Fruit fly (Drosophila melanogaster) whole organism, prepupa: ENCODE results near the gene CG14989.

ENCODE experiments used
- Blimp-1 ChIP-seq: fragments of 200-800 bp; sonication (Bioruptor generic); optimal IDR thresholded peaks from 3 replicates; lab custom pipeline; 2017; ENCODE audit warnings: missing biosample characterization, missing genetic modification characterization, mild to moderate bottlenecking, moderate library complexity, missing genetic modification reagents
- CG10631 ChIP-seq: fragments of 200-800 bp; sonication (Bioruptor generic); optimal IDR thresholded peaks from 2 replicates; lab custom pipeline; 2016; ENCODE audit warnings: missing biosample characterization, missing genetic modification characterization
- CG10669 ChIP-seq: fragments of 200-800 bp; sonication (Bioruptor generic); optimal IDR thresholded peaks from 3 replicates; lab custom pipeline; 2018; ENCODE audit warnings: missing biosample characterization, mild to moderate bottlenecking, missing genetic modification characterization, moderate library complexity
- CG11762 ChIP-seq: fragments of 200-800 bp; sonication (Bioruptor generic); optimal IDR thresholded peaks from 3 replicates; lab custom pipeline; 2016; ENCODE audit warnings: missing biosample characterization, missing genetic modification characterization; ENCODE audit not compliant: insufficient read depth
- CG15336 ChIP-seq: fragments of 200-800 bp; sonication (Bioruptor generic); IDR thresholded peaks from 2 replicates; pipeline ENCODE4 v1.3.6; 2022; ENCODE audit warnings: missing biosample characterization, missing genetic modification characterization
- CG16779 ChIP-seq: fragments of 200-800 bp; sonication (Bioruptor generic); optimal IDR thresholded peaks from 3 replicates; lab custom pipeline; 2017; ENCODE audit warnings: missing biosample characterization, mild to moderate bottlenecking, missing genetic modification characterization
- CG3032 ChIP-seq: fragments of 200-800 bp; optimal IDR thresholded peaks from 2 replicates; lab custom pipeline; 2019; ENCODE audit warnings: missing biosample characterization, mild to moderate bottlenecking, missing genetic modification characterization, moderate library complexity
- CG32006 ChIP-seq: fragments of 200-800 bp; sonication (Bioruptor generic); optimal IDR thresholded peaks from 3 replicates; lab custom pipeline; 2017; ENCODE audit warnings: missing biosample characterization, mild to moderate bottlenecking, missing genetic modification characterization
- CG34406 ChIP-seq: fragments of 200-800 bp; sonication (Bioruptor generic); optimal IDR thresholded peaks from 3 replicates; lab custom pipeline; 2016; ENCODE audit warnings: missing biosample characterization, missing genetic modification characterization
- CG3919 ChIP-seq: fragments of 200-800 bp; sonication (Bioruptor generic); optimal IDR thresholded peaks from 3 replicates; lab custom pipeline; 2016; ENCODE audit warnings: missing biosample characterization, missing genetic modification characterization
- CG4318 ChIP-seq: fragments of 200-800 bp; sonication (Bioruptor generic); optimal IDR thresholded peaks from 3 replicates; lab custom pipeline; 2017; ENCODE audit warnings: missing biosample characterization, mild to moderate bottlenecking, missing genetic modification characterization
- CG6163 ChIP-seq: fragments of 200-800 bp; sonication (Bioruptor generic); IDR thresholded peaks from 3 replicates; pipeline ENCODE4 v1.3.6; 2022; ENCODE audit warnings: missing biosample characterization, missing genetic modification characterization
- CG6276 ChIP-seq: fragments of 200-800 bp; sonication (Bioruptor generic); optimal IDR thresholded peaks from 2 replicates; lab custom pipeline; 2017; ENCODE audit warnings: missing biosample characterization, mild to moderate bottlenecking, missing genetic modification characterization
- CG6808 ChIP-seq: fragments of 200-800 bp; sonication (Bioruptor generic); optimal IDR thresholded peaks from 3 replicates; lab custom pipeline; 2017; ENCODE audit warnings: missing biosample characterization, missing genetic modification characterization, mild to moderate bottlenecking, moderate library complexity, missing genetic modification reagents
- CG6854 ChIP-seq: fragments of 200-800 bp; sonication (Bioruptor generic); optimal IDR thresholded peaks from 2 replicates; lab custom pipeline; 2017; ENCODE audit warnings: missing biosample characterization, mild to moderate bottlenecking, missing genetic modification characterization
- CG8119 ChIP-seq: fragments of 200-800 bp; sonication (Bioruptor generic); IDR thresholded peaks from 3 replicates; pipeline ENCODE4 v1.3.6; 2022; ENCODE audit warnings: missing biosample characterization, missing genetic modification characterization
- CG8632 ChIP-seq: fragments of 200-800 bp; sonication (Bioruptor generic); optimal IDR thresholded peaks from 3 replicates; lab custom pipeline; 2016; ENCODE audit warnings: missing biosample characterization, missing genetic modification characterization
- CG9139 ChIP-seq: fragments of 200-800 bp; sonication (Bioruptor generic); optimal IDR thresholded peaks from 3 replicates; lab custom pipeline; 2017; ENCODE audit warnings: missing biosample characterization, mild to moderate bottlenecking, missing genetic modification characterization
- Eip75B ChIP-seq: fragments of 200-800 bp; sonication (Bioruptor generic); optimal IDR thresholded peaks from 3 replicates; lab custom pipeline; 2016; ENCODE audit warnings: missing biosample characterization, missing genetic modification characterization
- Eip78C ChIP-seq: fragments of 200-800 bp; sonication (Bioruptor generic); peaks from one replicate; lab custom pipeline; 2016; ENCODE audit warnings: missing biosample characterization, missing genetic modification characterization
- Eip93F ChIP-seq: fragments of 200-800 bp; sonication (Bioruptor generic); optimal IDR thresholded peaks from 2 replicates; lab custom pipeline; 2016; ENCODE audit warnings: missing biosample characterization, mild to moderate bottlenecking, missing genetic modification characterization
- Ets21C ChIP-seq: fragments of 200-800 bp; sonication (Bioruptor generic); optimal IDR thresholded peaks from 3 replicates; lab custom pipeline; 2016; ENCODE audit warnings: missing biosample characterization, missing genetic modification characterization
- Gug ChIP-seq: fragments of 200-800 bp; sonication (Bioruptor generic); IDR thresholded peaks from 2 replicates; pipeline ENCODE4 v1.3.6; 2022; ENCODE audit warnings: missing biosample characterization, missing genetic modification characterization
- Hr38 ChIP-seq: sonication (Bioruptor generic); optimal IDR thresholded peaks from 2 replicates; lab custom pipeline; 2016; ENCODE audit warnings: missing biosample characterization, missing genetic modification characterization
- Hr39 ChIP-seq: fragments of 200-800 bp; sonication (Bioruptor generic); optimal IDR thresholded peaks from 2 replicates; lab custom pipeline; 2016; ENCODE audit warnings: missing biosample characterization, missing genetic modification characterization
- Hr4 ChIP-seq: fragments of 200-800 bp; sonication (Bioruptor generic); optimal IDR thresholded peaks from 3 replicates; lab custom pipeline; 2016; ENCODE audit warnings: missing biosample characterization, missing genetic modification characterization
- Met ChIP-seq: fragments of 200-800 bp; sonication (Bioruptor generic); optimal IDR thresholded peaks from 3 replicates; lab custom pipeline; 2016; ENCODE audit warnings: missing biosample characterization, missing genetic modification characterization
- OdsH ChIP-seq: fragments of 200-800 bp; sonication (Bioruptor generic); optimal IDR thresholded peaks from 3 replicates; lab custom pipeline; 2016; ENCODE audit warnings: missing biosample characterization, missing genetic modification characterization
- Smox ChIP-seq: fragments of 200-800 bp; sonication (Bioruptor generic); optimal IDR thresholded peaks from 3 replicates; lab custom pipeline; 2016; ENCODE audit warnings: missing biosample characterization, missing genetic modification characterization
- Sox102F ChIP-seq: fragments of 200-800 bp; sonication (Bioruptor generic); optimal IDR thresholded peaks from 2 replicates; lab custom pipeline; 2016; ENCODE audit warnings: missing biosample characterization, mild to moderate bottlenecking, missing genetic modification characterization
- Sox14 ChIP-seq: fragments of 200-800 bp; sonication (Bioruptor generic); optimal IDR thresholded peaks from 3 replicates; lab custom pipeline; 2016; ENCODE audit warnings: missing biosample characterization, missing genetic modification characterization
- Sox15 ChIP-seq: fragments of 200-800 bp; sonication (Bioruptor generic); optimal IDR thresholded peaks from 3 replicates; lab custom pipeline; 2016; ENCODE audit warnings: missing biosample characterization, missing genetic modification characterization
- achi ChIP-seq: fragments of 200-800 bp; sonication (Bioruptor generic); optimal IDR thresholded peaks from 3 replicates; lab custom pipeline; 2016; ENCODE audit warnings: missing biosample characterization, missing genetic modification characterization
- acj6 ChIP-seq: fragments of 200-800 bp; sonication (Bioruptor generic); optimal IDR thresholded peaks from 3 replicates; lab custom pipeline; 2016; ENCODE audit warnings: missing biosample characterization, missing genetic modification characterization
- cyc ChIP-seq: fragments of 200-800 bp; sonication (Bioruptor generic); optimal IDR thresholded peaks from 3 replicates; lab custom pipeline; 2016; ENCODE audit warnings: missing biosample characterization, missing genetic modification characterization
- dsx ChIP-seq: fragments of 200-800 bp; optimal IDR thresholded peaks from 3 replicates; lab custom pipeline; 2019; ENCODE audit warnings: missing biosample characterization, mild to moderate bottlenecking, missing genetic modification characterization, moderate library complexity; ENCODE audit not compliant: poor library complexity, severe bottlenecking
- eg ChIP-seq: fragments of 200-800 bp; sonication (Bioruptor generic); IDR thresholded peaks from 3 replicates; pipeline ENCODE4 v1.3.6; 2022; ENCODE audit warnings: missing biosample characterization, missing genetic modification characterization
- esn ChIP-seq: fragments of 200-800 bp; sonication (Bioruptor generic); optimal IDR thresholded peaks from 2 replicates; lab custom pipeline; 2016; ENCODE audit warnings: missing biosample characterization, mild to moderate bottlenecking, missing genetic modification characterization, moderate library complexity
- fd59A ChIP-seq: fragments of 200-800 bp; sonication (Bioruptor generic); optimal IDR thresholded peaks from 2 replicates; lab custom pipeline; 2017; ENCODE audit warnings: missing biosample characterization, mild to moderate bottlenecking, missing genetic modification characterization, missing genetic modification reagents
- fd85E ChIP-seq: fragments of 200-800 bp; sonication (Bioruptor generic); optimal IDR thresholded peaks from 3 replicates; lab custom pipeline; 2016; ENCODE audit warnings: missing biosample characterization, missing genetic modification characterization
- fkh ChIP-seq: fragments of 200-800 bp; sonication (Bioruptor generic); optimal IDR thresholded peaks from 3 replicates; lab custom pipeline; 2017; ENCODE audit warnings: missing biosample characterization, mild to moderate bottlenecking, missing genetic modification characterization, moderate library complexity
- lz ChIP-seq: fragments of 200-800 bp; sonication (Bioruptor generic); optimal IDR thresholded peaks from 3 replicates; lab custom pipeline; 2016; ENCODE audit warnings: missing biosample characterization, missing genetic modification characterization
- net ChIP-seq: fragments of 200-800 bp; sonication (Bioruptor generic); optimal IDR thresholded peaks from 3 replicates; lab custom pipeline; 2016; ENCODE audit warnings: missing biosample characterization, missing genetic modification characterization
- pdm3 ChIP-seq: fragments of 200-800 bp; sonication (Bioruptor generic); optimal IDR thresholded peaks from 3 replicates; lab custom pipeline; 2016; ENCODE audit warnings: missing biosample characterization, missing genetic modification characterization
- spab ChIP-seq: fragments of 200-800 bp; sonication (Bioruptor generic); optimal IDR thresholded peaks from 2 replicates; lab custom pipeline; 2017; ENCODE audit warnings: missing biosample characterization, mild to moderate bottlenecking, missing genetic modification characterization, missing genetic modification reagents
- ss ChIP-seq, 2 experiments: fragments of 200-800 bp; sonication (Bioruptor generic); optimal IDR thresholded peaks; 2 replicates in 1 of 2; 3 replicates in 1 of 2; lab custom pipeline; 2017 to 2018; ENCODE audit warnings: mild to moderate bottlenecking in 2 of 2, missing biosample characterization in 2 of 2, missing genetic modification characterization in 2 of 2, moderate library complexity in 1 of 2
- svp ChIP-seq: fragments of 200-800 bp; sonication (Bioruptor generic); peaks from one replicate; lab custom pipeline; 2016; ENCODE audit warnings: missing biosample characterization, missing genetic modification characterization
- topi ChIP-seq: fragments of 200-800 bp; sonication (Bioruptor generic); optimal IDR thresholded peaks from 3 replicates; lab custom pipeline; 2016; ENCODE audit warnings: missing biosample characterization, missing genetic modification characterization
- vri ChIP-seq: fragments of 200-800 bp; sonication (Bioruptor generic); optimal IDR thresholded peaks from 3 replicates; lab custom pipeline; 2016; ENCODE audit warnings: missing biosample characterization, mild to moderate bottlenecking, missing genetic modification characterization

CG14989 gene

DNA sequence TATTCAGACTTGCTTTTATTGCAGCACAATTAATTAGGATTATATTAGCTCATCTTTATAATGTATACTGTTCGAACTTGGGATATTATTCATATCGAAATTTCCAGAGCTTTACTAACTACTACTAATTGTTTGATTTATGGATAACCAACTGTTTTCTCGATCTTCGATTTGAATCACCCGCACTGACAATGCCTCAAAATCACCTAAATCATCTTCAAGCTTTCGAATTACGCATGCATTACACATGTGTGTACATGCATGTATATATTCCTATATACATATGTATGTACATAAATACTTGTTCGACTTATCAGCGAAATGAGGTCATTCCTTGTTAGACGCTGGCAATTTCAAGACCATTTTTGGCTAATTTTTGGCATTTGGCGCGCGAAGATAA is 34.2 kb downstream of the CG14989 start:
- TF ChIP-seq Eip78C (GFP tag; lab: Kevin White, UChicago) (peak; percentile 52), svp (GFP tag; lab: Kevin White, UChicago) (peak; percentile 41), Smox (GFP tag; lab: Kevin White, UChicago) (no peak), CG9139 (no peak)

DNA sequence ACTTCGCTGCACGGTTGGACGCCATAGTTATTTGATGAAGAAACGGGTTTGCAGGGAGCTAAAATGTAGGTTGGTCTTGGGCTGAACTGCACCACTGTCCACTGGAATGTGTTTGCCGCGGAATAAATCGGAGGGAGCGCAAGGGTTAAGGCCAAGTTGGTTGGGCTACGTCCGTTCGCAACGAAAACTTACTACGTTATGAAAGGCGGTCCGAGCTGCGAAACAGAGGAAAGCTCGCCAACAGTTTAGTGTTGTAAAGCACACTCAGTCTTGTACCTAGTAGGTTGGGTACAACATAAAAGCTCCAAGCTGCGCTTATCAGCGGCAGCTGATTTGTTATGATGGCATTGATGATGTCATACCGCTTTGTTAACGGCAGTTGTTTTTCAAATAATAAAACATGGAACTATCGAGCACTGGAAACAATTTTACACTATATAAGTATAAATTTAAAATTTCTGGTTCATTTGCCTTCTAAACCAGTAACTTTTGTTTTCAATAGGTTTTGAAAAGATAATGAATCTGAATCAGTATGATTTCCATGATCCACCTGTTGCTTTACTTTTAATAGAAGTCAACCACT is 34.9 kb downstream of the CG14989 start, which contains the start of gene Chd64:
TSS of gene Chd64 (minus strand) at position 204 of the 583 bp plus-strand sequence.
- TF ChIP-seq Eip75B (GFP tag; lab: Kevin White, UChicago) = peak; percentile 35
- no peak for TF ChIP-seq OdsH (GFP tag; lab: Kevin White, UChicago)
- TF ChIP-seq svp (GFP tag; lab: Kevin White, UChicago) = peak; percentile 86
- no peak for TF ChIP-seq pdm3 (GFP tag; lab: Kevin White, UChicago)
- no peak for TF ChIP-seq cyc
- no peak for TF ChIP-seq fd59A (GFP tag; lab: Kevin White, UChicago)
- TF ChIP-seq eg (GFP tag; lab: Robert Waterston, UW) = peak; percentile 64; the same call in 2 of the 3 replicates
- TF ChIP-seq Sox102F (GFP tag; lab: Kevin White, UChicago) = peak; percentile 61
- no peak for TF ChIP-seq Sox14 (GFP tag; lab: Kevin White, UChicago)
- peak; percentile 76 for TF ChIP-seq CG6854
- no peak for TF ChIP-seq achi
- no peak for TF ChIP-seq Gug (GFP tag; lab: Robert Waterston, UW)
- no peak for TF ChIP-seq ss (GFP tag; optimal IDR thresholded peaks at IDR 0.05; lab: Kevin White, UChicago)
- no peak for TF ChIP-seq CG3919 (GFP tag; lab: Kevin White, UChicago)
- no peak for TF ChIP-seq Ets21C
- TF ChIP-seq CG16779 = peak; percentile 54
- TF ChIP-seq Eip93F (GFP tag; lab: Kevin White, UChicago) = no peak
- TF ChIP-seq topi (GFP tag; lab: Kevin White, UChicago) = peak; percentile 45
- no peak for TF ChIP-seq CG10631 (GFP tag; lab: Kevin White, UChicago)
- no peak for TF ChIP-seq CG10669
- no peak for TF ChIP-seq CG6808
- TF ChIP-seq CG11762 (GFP tag; lab: Kevin White, UChicago) = no peak
- no peak for TF ChIP-seq acj6 (GFP tag; lab: Kevin White, UChicago)
- no peak for TF ChIP-seq CG4318 (GFP tag; lab: Kevin White, UChicago)
- no peak for TF ChIP-seq Blimp-1 (GFP tag; lab: Kevin White, UChicago)
- TF ChIP-seq Sox15 (GFP tag; lab: Kevin White, UChicago) = no peak
- peak; percentile 98 for TF ChIP-seq vri (GFP tag; lab: Kevin White, UChicago)
- TF ChIP-seq CG3032 (tag; lab: Kevin White, UChicago) = peak; percentile 27
- no peak for TF ChIP-seq net (GFP tag; lab: Kevin White, UChicago)
- 0 out of 3 replicates have a peak, but pooled peaks have one; percentile 30 for TF ChIP-seq CG8119 (GFP tag; lab: Robert Waterston, UW)
- TF ChIP-seq esn (GFP tag; lab: Kevin White, UChicago) = peak; percentile 54
- TF ChIP-seq fd85E (GFP tag; lab: Kevin White, UChicago) = no peak
- no peak for TF ChIP-seq Hr38 (GFP tag; lab: Kevin White, UChicago)
- no peak for TF ChIP-seq CG15336 (GFP tag; lab: Robert Waterston, UW)
- no peak for TF ChIP-seq CG32006 (GFP tag; lab: Kevin White, UChicago)
- peak; percentile 50 for TF ChIP-seq lz
- TF ChIP-seq Met (GFP tag; lab: Kevin White, UChicago) = no peak
- no peak for TF ChIP-seq CG8632 (GFP tag; lab: Kevin White, UChicago)
- TF ChIP-seq fkh (GFP tag; lab: Kevin White, UChicago) = peak; percentile 1
- TF ChIP-seq Hr39 (GFP tag; lab: Kevin White, UChicago) = no peak
- TF ChIP-seq CG6276 (GFP tag; lab: Kevin White, UChicago) = no peak
- TF ChIP-seq Eip78C (GFP tag; lab: Kevin White, UChicago) = peak; percentile 68
- TF ChIP-seq Hr4 (GFP tag; lab: Kevin White, UChicago) = peak; percentile 21
- TF ChIP-seq CG34406 (GFP tag; lab: Kevin White, UChicago) = no peak
- TF ChIP-seq CG9139 = no peak
- TF ChIP-seq dsx (GFP tag; lab: Kevin White, UChicago) = no peak
- 0 out of 3 replicates have a peak, but pooled peaks have one; percentile 43 for TF ChIP-seq CG6163 (GFP tag; lab: Robert Waterston, UW)
- no peak for TF ChIP-seq Smox (GFP tag; lab: Kevin White, UChicago)
- no peak for TF ChIP-seq spab (GFP tag; lab: Kevin White, UChicago)
